Fruit fly (Drosophila melanogaster) whole organism, prepupa: ENCODE data around the gene mRNA-cap.

ENCODE experiments used
- CG8319 ChIP-seq: fragments of 200-800 bp; sonication (Bioruptor generic); optimal IDR thresholded peaks from 3 replicates; lab custom pipeline; 2016; ENCODE audit warnings: missing biosample characterization, missing genetic modification characterization
- CG8632 ChIP-seq: fragments of 200-800 bp; sonication (Bioruptor generic); optimal IDR thresholded peaks from 3 replicates; lab custom pipeline; 2016; ENCODE audit warnings: missing biosample characterization, missing genetic modification characterization
- Eip78C ChIP-seq: fragments of 200-800 bp; sonication (Bioruptor generic); peaks from one replicate; lab custom pipeline; 2016; ENCODE audit warnings: missing biosample characterization, missing genetic modification characterization
- Lpt ChIP-seq: fragments of 200-800 bp; sonication (Bioruptor generic); optimal IDR thresholded peaks from 3 replicates; lab custom pipeline; 2016; ENCODE audit warnings: missing biosample characterization, missing genetic modification characterization
- OdsH ChIP-seq: fragments of 200-800 bp; sonication (Bioruptor generic); optimal IDR thresholded peaks from 3 replicates; lab custom pipeline; 2016; ENCODE audit warnings: missing biosample characterization, missing genetic modification characterization
- Sox102F ChIP-seq: fragments of 200-800 bp; sonication (Bioruptor generic); optimal IDR thresholded peaks from 2 replicates; lab custom pipeline; 2016; ENCODE audit warnings: missing biosample characterization, mild to moderate bottlenecking, missing genetic modification characterization

dm6 chrX:14212147-14212792 is 30.4 kb downstream of the mRNA-cap start:
- TF ChIP-seq Lpt (GFP tag; lab: Kevin White, UChicago) (no peak), OdsH (no peak), CG8319 (GFP tag; lab: Kevin White, UChicago) (no peak), Eip78C (GFP tag; lab: Kevin White, UChicago) (peak; percentile 4), Sox102F (no peak), CG8632 (GFP tag; lab: Kevin White, UChicago) (no peak)
